Worm (Caenorhabditis elegans): Measurements from ENCODE around the gene F23D12.10.

F23D12.10 gene

DNA sequence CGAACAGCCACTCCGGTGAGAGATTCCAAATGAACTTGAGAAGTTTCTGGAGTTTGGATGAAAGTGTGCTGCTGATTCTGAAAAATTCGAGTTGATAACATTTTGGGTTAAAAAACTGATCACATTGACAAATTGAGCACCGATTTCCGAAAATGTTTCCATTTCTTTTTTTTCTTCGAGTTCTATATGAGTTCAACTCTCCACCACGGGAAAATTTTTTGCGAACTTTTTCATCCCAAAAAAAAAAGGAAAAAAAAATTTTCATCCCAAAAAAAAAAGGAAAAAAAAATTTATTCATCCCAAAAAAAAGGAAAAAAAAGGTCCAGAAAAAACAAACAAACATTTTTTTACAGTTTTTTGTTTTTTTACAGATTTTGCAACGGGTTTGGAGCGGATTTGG is 38.4 kb downstream of the F23D12.10 start, which contains the start of gene Y60A9A.1:
Y60A9A.1 (minus strand) TSS at position 101 of the 400 bp plus-strand sequence.
- TF ChIP-seq ztf-3 (GFP tag; optimal IDR thresholded peaks at IDR 0.05) (no peak), efl-1 (GFP tag; optimal IDR thresholded peaks at IDR 0.05) (no peak), sdz-38 (tag; optimal IDR thresholded peaks at IDR 0.05) (no peak), tbp1 (GFP tag; optimal IDR thresholded peaks at IDR 0.05) (no peak), lag-1 (GFP tag; IDR thresholded peaks at IDR 0.05) (no peak)

DNA sequence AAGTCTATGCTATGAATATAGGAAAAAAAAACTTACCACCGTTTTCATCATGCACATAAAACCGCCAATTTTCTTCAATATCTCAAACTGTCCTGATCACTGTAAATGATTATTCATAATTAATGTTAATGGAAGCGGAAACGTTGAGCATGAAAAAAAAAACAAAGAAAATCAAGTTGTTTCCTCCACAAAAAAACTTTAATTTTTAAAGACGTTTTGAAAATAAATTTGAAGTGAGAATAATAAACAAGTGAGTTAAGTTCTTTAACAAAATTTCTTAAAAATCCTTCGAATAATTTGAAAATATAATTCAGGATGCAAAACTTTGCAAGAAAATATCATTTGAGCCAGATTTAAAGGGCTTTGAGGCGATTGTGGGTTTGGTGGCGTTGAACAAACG is 45.2 kb downstream of the F23D12.10 start, which contains the start of gene irk-3:
irk-3 (minus strand) TSS at position 101 of the 400 bp plus-strand sequence.
- TF ChIP-seq cebp-1 (GFP tag; IDR thresholded peaks at IDR 0.05) (no peak), cebp-1 (tag; optimal IDR thresholded peaks at IDR 0.05) (no peak), ama-1 (optimal IDR thresholded peaks at IDR 0.05) (no peak), ama-1 (GFP tag; optimal IDR thresholded peaks at IDR 0.05) (no peak), snpc-1.3 (tag; optimal IDR thresholded peaks at IDR 0.05; ENCODE audit: insufficient read depth) (no peak), T26A5.8 (tag; optimal IDR thresholded peaks at IDR 0.05) (no peak), F37B4.10 (GFP tag; IDR thresholded peaks at IDR 0.05) (no peak), ztf-3 (GFP tag; optimal IDR thresholded peaks at IDR 0.05) (no peak), pha-4 (tag; optimal IDR thresholded peaks at IDR 0.05) (no peak), aptf-2 (GFP tag; conservative IDR thresholded peaks at IDR 0.05) (no peak), cebp-2 (GFP tag; IDR thresholded peaks at IDR 0.05) (no peak), B0261.1 (tag; optimal IDR thresholded peaks at IDR 0.05) (no peak), F57C9.4 (tag; optimal IDR thresholded peaks at IDR 0.05) (no peak), hsf-1 (GFP tag; IDR thresholded peaks at IDR 0.05) (no peak), madf-6 (GFP tag; IDR thresholded peaks at IDR 0.05) (no peak), ccch-3 (GFP tag; optimal IDR thresholded peaks at IDR 0.05) (no peak)

DNA sequence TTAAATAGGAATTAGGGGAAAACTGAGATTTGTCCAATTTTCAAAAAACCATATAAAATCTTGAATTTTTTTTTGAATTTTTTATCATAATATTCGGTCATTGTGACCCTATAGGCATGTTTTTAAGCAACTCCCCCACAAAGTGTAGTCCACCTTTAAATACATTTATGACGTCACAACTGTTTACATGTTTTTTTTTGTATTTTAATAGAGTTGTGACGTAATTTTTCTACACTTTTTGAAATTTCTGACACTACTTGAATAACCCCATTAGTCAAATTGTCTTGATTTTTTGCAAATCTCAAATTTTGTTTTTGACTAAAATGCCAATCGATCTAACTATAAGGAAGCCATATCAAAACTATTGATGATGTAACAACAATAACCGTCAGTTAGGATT is 49.5 kb downstream of the F23D12.10 start:
- no peak for TF ChIP-seq B0019.2 (GFP tag; conservative IDR thresholded peaks at IDR 0.05)
- no peak for TF ChIP-seq unc-62 (GFP tag; optimal IDR thresholded peaks at IDR 0.05)
- TF ChIP-seq sea-2 (GFP tag; IDR thresholded peaks at IDR 0.05): no peak
- no peak for TF ChIP-seq F37B4.10 (GFP tag; IDR thresholded peaks at IDR 0.05)
- TF ChIP-seq zim-3 (tag; optimal IDR thresholded peaks at IDR 0.05): no peak

All from whole organism, young adult.